Fruit fly (Drosophila melanogaster) whole organism, adult: Measurements from ENCODE around the gene CG44141.
"Not testable (repeated sequence)": the region's sequence is repeated elsewhere in the genome, so short reads cannot be mapped to it uniquely, and the experiment has no call there.

Experiments
- CG12768 ChIP-seq: fragments of 200-800 bp; sonication (Bioruptor generic); optimal IDR thresholded peaks from 2 replicates; lab custom pipeline; 2017; ENCODE audit warnings: missing biosample characterization, missing genetic modification characterization, mild to moderate bottlenecking, moderate library complexity, missing genetic modification reagents
- CG33017 ChIP-seq: fragments of 200-800 bp; sonication (Bioruptor generic); optimal IDR thresholded peaks from 2 replicates; lab custom pipeline; 2018; ENCODE audit warnings: missing biosample characterization, mild to moderate bottlenecking, missing genetic modification characterization, moderate library complexity
- CG5204 ChIP-seq: fragments of 200-800 bp; sonication (Bioruptor generic); optimal IDR thresholded peaks from 2 replicates; lab custom pipeline; 2016; ENCODE audit warnings: missing biosample characterization, missing genetic modification characterization
- CG7045 ChIP-seq: fragments of 200-800 bp; sonication (Bioruptor generic); optimal IDR thresholded peaks from 2 replicates; lab custom pipeline; 2017; ENCODE audit warnings: missing biosample characterization, mild to moderate bottlenecking, missing genetic modification characterization
- tj ChIP-seq: fragments of 200-800 bp; sonication (Bioruptor generic); optimal IDR thresholded peaks from 3 replicates; lab custom pipeline; 2017; ENCODE audit warnings: missing biosample characterization, mild to moderate bottlenecking, missing genetic modification characterization, moderate library complexity

DNA sequence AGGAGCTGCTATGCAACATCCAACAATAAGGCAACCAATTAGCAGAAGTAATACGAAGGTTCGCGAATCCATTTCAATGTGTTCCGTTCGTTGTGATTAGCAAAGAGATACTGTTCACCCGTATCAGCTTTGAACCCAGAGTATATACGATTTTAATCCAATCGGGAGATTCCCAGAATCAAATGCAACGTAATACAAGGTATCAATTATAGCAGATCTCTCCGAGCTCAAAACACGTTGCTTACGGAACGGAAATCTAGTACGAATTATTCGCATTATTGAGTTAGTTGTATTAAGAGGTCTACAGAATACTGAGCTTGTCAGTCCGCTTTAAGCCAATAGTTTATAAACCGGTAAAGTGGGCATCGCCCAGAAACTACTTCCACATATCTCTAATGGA, at the start of gene CG44141:
- not testable (repeated sequence) for TF ChIP-seq CG5204 (GFP tag; lab: Kevin White, UChicago); CG33017 (tag; lab: Kevin White, UChicago); CG12768 (GFP tag; lab: Kevin White, UChicago); CG7045 (GFP tag; lab: Kevin White, UChicago); tj (GFP tag; lab: Kevin White, UChicago)
